Worm (Caenorhabditis elegans) whole organism, young adult: ENCODE measurements around the gene B0457.2.

Experiments
- C06A6.2 ChIP-seq: fragments of 200-800 bp; sonication (Bioruptor generic); conservative IDR thresholded peaks from 2 replicates; pipeline ENCODE4 v1.3.6; 2022; ENCODE audit warnings: missing genetic modification characterization, missing compliant biosample characterization
- bed-2 ChIP-seq: fragments of 200-800 bp; sonication (Bioruptor generic); IDR thresholded peaks from 2 replicates; pipeline ENCODE4 v1.3.6; 2022; ENCODE audit warnings: missing genetic modification reagents, missing genetic modification characterization, missing compliant biosample characterization

DNA sequence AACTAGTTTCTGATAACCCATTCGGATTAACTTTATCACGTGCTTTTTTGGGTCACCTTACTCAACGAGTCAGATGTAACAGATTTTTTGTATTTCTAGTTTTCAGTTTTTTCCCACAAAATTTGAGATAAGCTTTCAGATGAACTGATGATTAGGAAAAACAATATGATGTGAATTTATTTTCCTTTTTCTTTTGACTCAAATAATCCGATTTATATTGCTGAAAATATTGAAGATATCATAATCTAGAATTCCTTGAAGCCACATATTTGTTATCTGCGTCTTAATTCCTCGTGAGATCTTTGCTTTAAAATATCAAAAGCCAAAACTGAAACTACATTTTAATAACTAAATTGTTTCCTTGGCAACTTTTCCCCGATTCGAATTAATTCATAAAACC, 9.7 kb downstream of the B0457.2 start:
- no peak for TF ChIP-seq C06A6.2
- no peak for TF ChIP-seq bed-2 (GFP tag; lab: Robert Waterston, UW)
